Worm (Caenorhabditis elegans) whole organism, L2 larva: ENCODE data around the gene H12D21.10.

Experiments
- C34F6.9 ChIP-seq: fragments of 150-350 bp; optimal IDR thresholded peaks from 2 replicates; lab custom pipeline; 2014; ENCODE audit warnings: missing biosample characterization, missing genetic modification characterization
- F13H6.1 ChIP-seq: sonication (generic microtip); optimal IDR thresholded peaks from 2 replicates; lab custom pipeline; 2016; ENCODE audit warnings: missing genetic modification characterization, missing compliant biosample characterization
- R02D3.7 ChIP-seq: fragments of 150-350 bp; optimal IDR thresholded peaks from 2 replicates; lab custom pipeline; 2014; ENCODE audit warnings: missing biosample characterization, missing genetic modification characterization
- Y55F3AM.14 ChIP-seq: fragments of 200-800 bp; sonication (Bioruptor generic); optimal IDR thresholded peaks from 2 replicates; lab custom pipeline; 2018; ENCODE audit warnings: mild to moderate bottlenecking, missing genetic modification characterization, missing compliant biosample characterization
- alr-1 ChIP-seq: fragments of 150-350 bp; optimal IDR thresholded peaks from 2 replicates; lab custom pipeline; 2014; ENCODE audit warnings: missing biosample characterization, missing genetic modification characterization
- aly-2 ChIP-seq: fragments of 150-350 bp; optimal IDR thresholded peaks from 2 replicates; lab custom pipeline; 2014; ENCODE audit warnings: missing biosample characterization, missing genetic modification characterization
- ama-1 ChIP-seq: fragments of 150-350 bp; optimal IDR thresholded peaks from 2 replicates; lab custom pipeline; 2018; ENCODE audit warnings: inconsistent platforms
- blmp-1 ChIP-seq: sonication (generic microtip); optimal IDR thresholded peaks from 2 replicates; lab custom pipeline; 2017; ENCODE audit warnings: missing genetic modification characterization, mild to moderate bottlenecking, missing compliant biosample characterization, antibody characterized with exemption, moderate library complexity; ENCODE audit not compliant: insufficient read depth
- ceh-16 ChIP-seq: fragments of 150-350 bp; optimal IDR thresholded peaks from 2 replicates; lab custom pipeline; 2014; ENCODE audit warnings: missing biosample characterization, missing genetic modification characterization
- ceh-82 ChIP-seq: fragments of 150-350 bp; optimal IDR thresholded peaks from 2 replicates; lab custom pipeline; 2014; ENCODE audit warnings: missing biosample characterization, missing genetic modification characterization
- crh-2 ChIP-seq: sonication (generic microtip); optimal IDR thresholded peaks from 2 replicates; lab custom pipeline; 2017; ENCODE audit warnings: missing biosample characterization, missing genetic modification characterization
- egl-27 ChIP-seq: sonication (generic microtip); optimal IDR thresholded peaks from 3 replicates; lab custom pipeline; 2017; ENCODE audit warnings: missing biosample characterization, missing genetic modification reagents, missing genetic modification characterization
- elt-3 ChIP-seq: sonication (generic microtip); optimal IDR thresholded peaks from 2 replicates; lab custom pipeline; 2017; ENCODE audit warnings: missing biosample characterization, missing genetic modification characterization
- fos-1 ChIP-seq: fragments of 150-350 bp; optimal IDR thresholded peaks from 2 replicates; lab custom pipeline; 2014; ENCODE audit warnings: missing biosample characterization, missing genetic modification characterization
- gmeb-1 ChIP-seq: fragments of 150-350 bp; optimal IDR thresholded peaks from 2 replicates; lab custom pipeline; 2014; ENCODE audit warnings: missing biosample characterization, missing genetic modification characterization
- lin-39 ChIP-seq: fragments of 150-350 bp; optimal IDR thresholded peaks from 2 replicates; lab custom pipeline; 2014; ENCODE audit warnings: missing biosample characterization, missing genetic modification reagents, missing genetic modification characterization
- lsy-2 ChIP-seq, 2 experiments: fragments of 150-350 bp in 1 of 2; sonication (generic microtip) in 1 of 2; optimal IDR thresholded peaks; 2 replicates each; lab custom pipeline; 2014 to 2017; ENCODE audit warnings: missing biosample characterization in 2 of 2, missing genetic modification characterization in 2 of 2
- mab-5 ChIP-seq: fragments of 150-350 bp; optimal IDR thresholded peaks from 2 replicates; lab custom pipeline; 2014; ENCODE audit warnings: missing biosample characterization, missing genetic modification characterization
- mdl-1 ChIP-seq, 2 experiments: fragments of 150-350 bp in 1 of 2; sonication (generic microtip) in 1 of 2; optimal IDR thresholded peaks; 2 replicates each; lab custom pipeline; 2017; ENCODE audit warnings: missing biosample characterization in 2 of 2, missing genetic modification characterization in 2 of 2
- nhr-129 ChIP-seq: fragments of 150-350 bp; optimal IDR thresholded peaks from 2 replicates; lab custom pipeline; 2014; ENCODE audit warnings: missing biosample characterization, missing genetic modification characterization
- nhr-21 ChIP-seq: fragments of 150-350 bp; optimal IDR thresholded peaks from 2 replicates; lab custom pipeline; 2014; ENCODE audit warnings: missing biosample characterization, missing genetic modification characterization
- nhr-23 ChIP-seq: fragments of 150-350 bp; optimal IDR thresholded peaks from 2 replicates; lab custom pipeline; 2014; ENCODE audit warnings: missing biosample characterization, missing genetic modification reagents, missing genetic modification characterization
- nhr-237 ChIP-seq: fragments of 150-350 bp; optimal IDR thresholded peaks from 2 replicates; lab custom pipeline; 2014; ENCODE audit warnings: missing biosample characterization, missing genetic modification characterization
- nhr-25 ChIP-seq: fragments of 150-350 bp; sonication (generic microtip); optimal IDR thresholded peaks from 3 replicates; lab custom pipeline; 2014; ENCODE audit warnings: missing biosample characterization, missing genetic modification characterization
- nhr-6 ChIP-seq: fragments of 150-350 bp; optimal IDR thresholded peaks from 2 replicates; lab custom pipeline; 2014; ENCODE audit warnings: missing biosample characterization, missing genetic modification characterization
- peb-1 ChIP-seq: fragments of 150-350 bp; optimal IDR thresholded peaks from 2 replicates; lab custom pipeline; 2014; ENCODE audit warnings: missing biosample characterization, missing genetic modification characterization
- sem-4 ChIP-seq: fragments of 150-350 bp; optimal IDR thresholded peaks from 2 replicates; lab custom pipeline; 2014; ENCODE audit warnings: missing biosample characterization, missing genetic modification reagents, missing genetic modification characterization
- sma-9 ChIP-seq, 2 experiments: fragments of 150-350 bp in 1 of 2; sonication (generic microtip) in 1 of 2; optimal IDR thresholded peaks; 2 replicates each; lab custom pipeline; 2014 to 2016; ENCODE audit warnings: missing genetic modification characterization in 2 of 2, mild to moderate bottlenecking in 1 of 2, missing biosample characterization in 1 of 2, missing compliant biosample characterization in 1 of 2, missing genetic modification reagents in 1 of 2, moderate library complexity in 1 of 2
- snpc-4 ChIP-seq: fragments of 150-350 bp; optimal IDR thresholded peaks from 2 replicates; lab custom pipeline; 2014; ENCODE audit warnings: missing biosample characterization, missing genetic modification characterization
- unc-55 ChIP-seq: fragments of 150-350 bp; sonication (generic microtip); optimal IDR thresholded peaks from 3 replicates; lab custom pipeline; 2014; ENCODE audit warnings: missing biosample characterization, missing genetic modification reagents, missing genetic modification characterization
- unc-62 ChIP-seq: fragments of 150-350 bp; optimal IDR thresholded peaks from 2 replicates; lab custom pipeline; 2014; ENCODE audit warnings: missing biosample characterization, missing genetic modification reagents, missing genetic modification characterization
- zag-1 ChIP-seq: fragments of 150-350 bp; optimal IDR thresholded peaks from 2 replicates; lab custom pipeline; 2014; ENCODE audit warnings: missing biosample characterization, missing genetic modification characterization
- ztf-1 ChIP-seq: fragments of 200-800 bp; sonication (Bioruptor generic); conservative IDR thresholded peaks from 2 replicates; pipeline ENCODE4 v1.3.6; 2022; ENCODE audit warnings: missing genetic modification characterization, missing compliant biosample characterization
- ztf-11 ChIP-seq: sonication (generic microtip); optimal IDR thresholded peaks from 2 replicates; lab custom pipeline; 2017; ENCODE audit warnings: missing biosample characterization, missing genetic modification characterization
- ztf-4 ChIP-seq: fragments of 150-350 bp; optimal IDR thresholded peaks from 2 replicates; lab custom pipeline; 2014; ENCODE audit warnings: missing biosample characterization, missing genetic modification characterization

Gene H12D21.10

DNA sequence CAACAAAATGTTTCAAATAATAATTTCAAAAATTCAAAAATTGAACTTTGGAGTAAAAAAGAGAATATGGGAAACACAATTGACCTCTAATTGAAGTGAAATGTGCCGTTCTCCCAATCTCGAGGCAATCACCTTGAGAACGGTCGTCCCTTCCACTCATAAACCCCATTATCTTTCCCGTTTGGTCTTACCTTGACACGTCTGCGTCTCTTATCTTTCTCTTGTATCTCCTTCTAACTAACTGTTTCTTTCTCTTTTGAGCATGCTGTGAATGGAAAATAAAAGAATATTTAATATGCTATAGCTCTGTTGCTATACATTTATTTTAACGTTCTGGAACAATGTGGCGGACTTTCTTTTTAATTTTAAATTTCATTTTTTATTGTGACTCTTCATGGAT is at the start of gene H12D21.10:
TSS of gene H12D21.10 (plus strand) at position 260 of the 400 bp plus-strand sequence.
- TF ChIP-seq F13H6.1 (tag; lab: Kevin White, UChicago): no peak
- TF ChIP-seq lin-39 (tag; lab: Kevin White, UChicago): no peak
- TF ChIP-seq nhr-129 (tag; lab: Kevin White, UChicago): no peak

DNA sequence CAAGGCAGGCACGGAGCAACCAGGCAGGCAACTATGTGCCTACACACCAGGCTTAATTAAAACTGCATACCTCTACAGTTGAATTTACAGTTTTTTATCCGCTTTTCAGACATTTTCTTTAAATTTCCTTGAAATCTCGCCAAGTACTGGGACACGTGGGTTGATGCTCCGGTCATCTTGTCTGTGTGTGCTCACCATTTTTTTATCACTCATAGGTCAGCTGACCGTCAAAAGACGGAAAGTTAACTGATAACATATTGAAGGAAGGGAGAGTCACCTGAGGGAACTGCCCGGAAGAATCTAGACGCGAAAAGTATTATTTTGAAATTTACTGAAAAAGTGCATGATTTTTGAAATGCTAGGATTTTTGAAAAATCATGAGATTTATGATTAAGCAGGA is 49.1 kb upstream of the H12D21.10 start:
- TF ChIP-seq snpc-4 (tag; lab: Kevin White, UChicago): peak; percentile 14
- no peak for TF ChIP-seq alr-1 (tag; lab: Kevin White, UChicago)
- no peak for TF ChIP-seq ztf-4
- peak; percentile 36 for TF ChIP-seq crh-2
- TF ChIP-seq sma-9 (GFP tag; optimal IDR thresholded peaks at IDR 0.05; lab: Kevin White, UChicago): peak; percentile 72
- TF ChIP-seq sma-9 (tag; optimal IDR thresholded peaks at IDR 0.05; lab: Kevin White, UChicago): no peak
- TF ChIP-seq elt-3: no peak
- TF ChIP-seq C34F6.9: peak; percentile 25
- TF ChIP-seq F13H6.1 (tag; lab: Kevin White, UChicago): peak; percentile 41
- TF ChIP-seq fos-1 (tag; lab: Kevin White, UChicago): peak; percentile 82
- peak; percentile 75 for TF ChIP-seq nhr-129 (tag; lab: Kevin White, UChicago)
- peak; percentile 28 for TF ChIP-seq gmeb-1 (tag; lab: Kevin White, UChicago)
- peak in 1 of 2 experiments; percentile 18 for TF ChIP-seq mdl-1 (tag; optimal IDR thresholded peaks at IDR 0.05; lab: Kevin White, UChicago)

DNA sequence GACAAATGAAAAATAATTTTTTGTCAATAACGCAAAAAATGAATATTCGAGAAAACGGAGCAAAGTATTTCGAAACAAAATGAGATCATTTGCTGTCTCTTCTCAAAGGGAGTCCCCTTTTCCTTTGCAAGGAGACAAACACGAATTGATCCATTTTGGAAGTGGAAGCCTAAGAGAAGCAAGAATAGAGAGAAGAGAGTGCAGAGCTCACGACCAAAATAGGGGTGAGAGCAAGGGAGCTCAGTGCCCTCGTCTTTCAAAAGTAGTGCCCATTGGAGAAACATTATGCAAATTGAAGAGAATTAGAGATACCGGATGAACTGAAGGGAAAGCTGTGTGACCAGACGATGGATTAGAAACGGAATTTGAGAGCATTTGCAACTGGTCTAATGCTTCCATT is 48.4 kb upstream of the H12D21.10 start:
- TF ChIP-seq nhr-6 (tag; lab: Kevin White, UChicago): no peak
- TF ChIP-seq lsy-2 (tag; optimal IDR thresholded peaks at IDR 0.05; lab: Kevin White, UChicago): peak; percentile 16 to 31
- peak; percentile 39 for TF ChIP-seq C34F6.9
- peak; percentile 48 for TF ChIP-seq F13H6.1 (tag; lab: Kevin White, UChicago)
- TF ChIP-seq fos-1 (tag; lab: Kevin White, UChicago): no peak
- no peak for TF ChIP-seq ztf-1 (GFP tag; lab: Robert Waterston, UW)
- no peak for TF ChIP-seq nhr-237 (tag; lab: Kevin White, UChicago)
- no peak for TF ChIP-seq unc-62
- TF ChIP-seq mab-5: peak; percentile 43
- TF ChIP-seq mdl-1 (tag; optimal IDR thresholded peaks at IDR 0.05; lab: Kevin White, UChicago): peak in 1 of 2 experiments; percentile 12
- peak; percentile 71 for TF ChIP-seq sma-9 (GFP tag; optimal IDR thresholded peaks at IDR 0.05; lab: Kevin White, UChicago)
- no peak for TF ChIP-seq sma-9 (tag; optimal IDR thresholded peaks at IDR 0.05; lab: Kevin White, UChicago)
- peak; percentile 19 for TF ChIP-seq ama-1 (lab: Kevin White, UChicago)
- TF ChIP-seq nhr-25 (tag; lab: Kevin White, UChicago): no peak
- TF ChIP-seq egl-27 (tag; lab: Kevin White, UChicago): no peak
- peak; percentile 83 for TF ChIP-seq zag-1 (tag; lab: Kevin White, UChicago)
- peak; percentile 53 for TF ChIP-seq sem-4 (tag; lab: Kevin White, UChicago)
- TF ChIP-seq aly-2: no peak
- TF ChIP-seq unc-55 (GFP tag; lab: Kevin White, UChicago): peak; percentile 72
- peak; percentile 62 for TF ChIP-seq nhr-129 (tag; lab: Kevin White, UChicago)

DNA sequence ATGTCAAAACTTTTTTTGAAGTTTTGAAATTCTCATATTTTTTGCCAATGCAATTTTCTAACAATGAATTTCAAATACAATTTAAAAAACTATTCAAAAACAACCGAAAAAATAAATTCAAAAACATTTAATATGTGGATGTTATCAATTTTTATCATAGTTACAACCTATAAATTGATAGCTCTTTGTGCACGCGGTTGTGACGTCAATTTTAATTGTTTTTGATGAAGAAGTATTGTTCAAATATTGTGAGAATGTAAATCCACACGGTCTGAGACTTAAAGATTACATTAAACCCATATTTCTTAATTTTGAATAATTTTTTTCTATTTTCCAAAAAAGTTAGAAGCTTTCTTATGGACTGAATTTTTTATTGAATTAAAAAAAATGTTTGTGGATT is 47.6 kb upstream of the H12D21.10 start:
- TF ChIP-seq elt-3 (no peak), aly-2 (no peak), peb-1 (no peak), mab-5 (no peak), fos-1 (tag; lab: Kevin White, UChicago) (no peak), ztf-11 (no peak), R02D3.7 (tag; lab: Kevin White, UChicago) (no peak), mdl-1 (tag; optimal IDR thresholded peaks at IDR 0.05; lab: Kevin White, UChicago) (no peak), nhr-25 (tag; lab: Kevin White, UChicago) (no peak), C34F6.9 (no peak), ceh-82 (tag; lab: Kevin White, UChicago) (no peak), blmp-1 (no peak), nhr-21 (no peak), lin-39 (tag; lab: Kevin White, UChicago) (no peak), Y55F3AM.14 (GFP tag; lab: Kevin White, UChicago) (no peak), nhr-23 (no peak), zag-1 (tag; lab: Kevin White, UChicago) (no peak), ceh-16 (no peak), F13H6.1 (tag; lab: Kevin White, UChicago) (no peak)
